Fruit fly (Drosophila melanogaster) whole organism, embryonic: ENCODE data around the gene nod.

Experiments used
- Abd-B ChIP-seq: fragments of 200-800 bp; sonication (Bioruptor generic); optimal IDR thresholded peaks from 2 replicates; lab custom pipeline; 2018; ENCODE audit warnings: missing biosample characterization, mild to moderate bottlenecking, missing genetic modification characterization, moderate library complexity
- Antp ChIP-seq: fragments of 200-800 bp; sonication (Bioruptor generic); optimal IDR thresholded peaks from 3 replicates; lab custom pipeline; 2016; ENCODE audit warnings: missing biosample characterization, missing genetic modification characterization
- CG11247 ChIP-seq: fragments of 200-800 bp; sonication (Bioruptor generic); IDR thresholded peaks from 2 replicates; pipeline ENCODE4 v1.3.6; 2022; ENCODE audit warnings: missing biosample characterization, missing genetic modification characterization
- CG15696 ChIP-seq: fragments of 200-800 bp; sonication (Bioruptor generic); optimal IDR thresholded peaks from 2 replicates; lab custom pipeline; 2019; ENCODE audit warnings: missing biosample characterization, mild to moderate bottlenecking, missing genetic modification characterization, moderate library complexity
- CG17186 ChIP-seq: fragments of 200-800 bp; sonication (Bioruptor generic); optimal IDR thresholded peaks from 3 replicates; lab custom pipeline; 2017; ENCODE audit warnings: missing biosample characterization, missing genetic modification reagents, missing genetic modification characterization
- CG17328 ChIP-seq: fragments of 200-800 bp; sonication (Bioruptor generic); IDR thresholded peaks from 2 replicates; pipeline ENCODE4 v1.3.6; 2022; ENCODE audit warnings: missing biosample characterization, missing genetic modification characterization
- CG1792 ChIP-seq: fragments of 200-800 bp; sonication (Bioruptor generic); optimal IDR thresholded peaks from 2 replicates; lab custom pipeline; 2016; ENCODE audit warnings: missing biosample characterization, missing genetic modification characterization
- CG18764 ChIP-seq: fragments of 200-800 bp; sonication (Bioruptor generic); optimal IDR thresholded peaks from 3 replicates; lab custom pipeline; 2016; ENCODE audit warnings: missing biosample characterization, missing genetic modification characterization
- CG2889 ChIP-seq: fragments of 200-800 bp; sonication (Bioruptor generic); IDR thresholded peaks from 3 replicates; pipeline ENCODE4 v1.3.6; 2022; ENCODE audit warnings: missing biosample characterization, missing genetic modification characterization
- CG3065 ChIP-seq: fragments of 200-800 bp; sonication (Bioruptor generic); optimal IDR thresholded peaks from 2 replicates; lab custom pipeline; 2016; ENCODE audit warnings: missing biosample characterization, missing genetic modification characterization
- CG31388 ChIP-seq: fragments of 200-800 bp; sonication (Bioruptor generic); optimal IDR thresholded peaks from 2 replicates; lab custom pipeline; 2016; ENCODE audit warnings: missing biosample characterization, missing genetic modification characterization
- CG34376 ChIP-seq: fragments of 200-800 bp; sonication (Bioruptor generic); optimal IDR thresholded peaks from 2 replicates; lab custom pipeline; 2018; ENCODE audit warnings: missing biosample characterization, mild to moderate bottlenecking, missing genetic modification characterization
- CG4617 ChIP-seq: fragments of 200-800 bp; sonication (Bioruptor generic); optimal IDR thresholded peaks from 3 replicates; lab custom pipeline; 2016; ENCODE audit warnings: missing biosample characterization, missing genetic modification characterization, borderline replicate concordance
- CG6254 ChIP-seq: fragments of 200-800 bp; sonication (Bioruptor generic); optimal IDR thresholded peaks from 3 replicates; lab custom pipeline; 2017; ENCODE audit warnings: mild to moderate bottlenecking, missing biosample characterization, missing genetic modification reagents, missing genetic modification characterization
- CG6272 ChIP-seq: fragments of 200-800 bp; sonication (Bioruptor generic); IDR thresholded peaks from 2 replicates; pipeline ENCODE4 v1.3.6; 2022; ENCODE audit warnings: missing biosample characterization, missing genetic modification characterization
- CG7372 ChIP-seq: fragments of 200-800 bp; sonication (Bioruptor generic); IDR thresholded peaks from 2 replicates; pipeline ENCODE4 v1.3.6; 2022; ENCODE audit warnings: missing biosample characterization, missing genetic modification characterization
- CG8281 ChIP-seq: fragments of 200-800 bp; sonication (Bioruptor generic); optimal IDR thresholded peaks from 2 replicates; lab custom pipeline; 2018; ENCODE audit warnings: missing biosample characterization, mild to moderate bottlenecking, missing genetic modification characterization, moderate library complexity
- CG8290 ChIP-seq, 3 experiments: fragments of 200-800 bp; sonication (Bioruptor generic); optimal IDR thresholded peaks; 2 replicates each; lab custom pipeline; 2016 to 2019; ENCODE audit warnings: missing biosample characterization in 3 of 3, missing genetic modification characterization in 3 of 3, mild to moderate bottlenecking in 2 of 3, moderate library complexity in 1 of 3
- CG8765 ChIP-seq: fragments of 200-800 bp; sonication (Bioruptor generic); IDR thresholded peaks from 2 replicates; pipeline ENCODE4 v1.3.6; 2022; ENCODE audit warnings: missing biosample characterization, missing genetic modification characterization
- Doc3 ChIP-seq: fragments of 200-800 bp; sonication (Bioruptor generic); IDR thresholded peaks from 3 replicates; pipeline ENCODE4 v1.3.6; 2022; ENCODE audit warnings: missing biosample characterization, missing genetic modification characterization; ENCODE audit not compliant: partially characterized antibody
- Eip74EF ChIP-seq, 2 experiments: fragments of 200-800 bp in 1 of 2; fragments of >200 bp in 1 of 2; sonication (Bioruptor generic) in 1 of 2; optimal IDR thresholded peaks; 2 replicates each; lab custom pipeline; 2017 to 2019; ENCODE audit warnings: missing biosample characterization in 2 of 2, missing genetic modification characterization in 2 of 2, mild to moderate bottlenecking in 1 of 2, moderate library complexity in 1 of 2
- Fer2 ChIP-seq: fragments of 200-800 bp; sonication (Bioruptor generic); optimal IDR thresholded peaks from 2 replicates; lab custom pipeline; 2018; ENCODE audit warnings: missing biosample characterization, mild to moderate bottlenecking, missing genetic modification characterization, moderate library complexity
- H2.0 ChIP-seq: fragments of 200-800 bp; sonication (Bioruptor generic); IDR thresholded peaks from 2 replicates; pipeline ENCODE4 v1.3.6; 2022; ENCODE audit warnings: missing biosample characterization, missing genetic modification characterization
- HLH3B ChIP-seq: fragments of 200-800 bp; sonication (Bioruptor generic); IDR thresholded peaks from 2 replicates; pipeline ENCODE4 v1.3.6; 2022; ENCODE audit warnings: missing biosample characterization, missing genetic modification characterization
- Lhr ChIP-seq: fragments of 200-800 bp; sonication (Bioruptor generic); optimal IDR thresholded peaks from 3 replicates; lab custom pipeline; 2017; ENCODE audit warnings: mild to moderate bottlenecking, missing biosample characterization, missing genetic modification reagents, missing genetic modification characterization
- Ptx1 ChIP-seq: fragments of 200-800 bp; sonication (Bioruptor generic); IDR thresholded peaks from 2 replicates; pipeline ENCODE4 v1.3.6; 2022; ENCODE audit warnings: missing biosample characterization, missing genetic modification characterization
- Ravus ChIP-seq: fragments of 200-800 bp; sonication (Bioruptor generic); IDR thresholded peaks from 2 replicates; pipeline ENCODE4 v1.3.6; 2022; ENCODE audit warnings: missing biosample characterization, missing genetic modification characterization
- Sry-δ ChIP-seq: fragments of 200-800 bp; sonication (Bioruptor generic); optimal IDR thresholded peaks from 2 replicates; lab custom pipeline; 2016; ENCODE audit warnings: missing biosample characterization, missing genetic modification characterization
- YL-1 ChIP-seq: fragments of 200-800 bp; sonication (Bioruptor generic); optimal IDR thresholded peaks from 3 replicates; lab custom pipeline; 2017; ENCODE audit warnings: missing biosample characterization, mild to moderate bottlenecking, missing genetic modification characterization
- al ChIP-seq: fragments of 200-800 bp; sonication (Bioruptor generic); IDR thresholded peaks from 2 replicates; pipeline ENCODE4 v1.3.6; 2022; ENCODE audit warnings: missing biosample characterization, missing genetic modification characterization
- ara ChIP-seq: fragments of 200-800 bp; sonication (Bioruptor generic); IDR thresholded peaks from 2 replicates; pipeline ENCODE4 v1.3.6; 2022; ENCODE audit warnings: missing biosample characterization, missing genetic modification characterization
- ato ChIP-seq: fragments of 200-800 bp; sonication (Bioruptor generic); IDR thresholded peaks from 2 replicates; pipeline ENCODE4 v1.3.6; 2022; ENCODE audit warnings: missing biosample characterization, missing genetic modification characterization; ENCODE audit not compliant: partially characterized antibody
- az2 ChIP-seq: fragments of 200-800 bp; sonication (Bioruptor generic); optimal IDR thresholded peaks from 3 replicates; lab custom pipeline; 2016; ENCODE audit warnings: missing biosample characterization, missing genetic modification characterization
- chif ChIP-seq, 2 experiments: fragments of 200-800 bp; sonication (Bioruptor generic); optimal IDR thresholded peaks; 3 replicates each; lab custom pipeline; 2016; ENCODE audit warnings: missing biosample characterization in 2 of 2, missing genetic modification characterization in 2 of 2
- chm ChIP-seq: fragments of 200-800 bp; sonication (Bioruptor generic); IDR thresholded peaks from 2 replicates; pipeline ENCODE4 v1.3.6; 2022; ENCODE audit warnings: missing biosample characterization, missing genetic modification characterization
- dmrt11E ChIP-seq: fragments of 200-800 bp; sonication (Bioruptor generic); optimal IDR thresholded peaks from 3 replicates; lab custom pipeline; 2018; ENCODE audit warnings: missing biosample characterization, mild to moderate bottlenecking, missing genetic modification characterization, moderate library complexity
- fd3F ChIP-seq: fragments of 200-800 bp; sonication (Bioruptor generic); optimal IDR thresholded peaks from 2 replicates; lab custom pipeline; 2018; ENCODE audit warnings: missing biosample characterization, mild to moderate bottlenecking, missing genetic modification characterization, moderate library complexity
- fu2 ChIP-seq: fragments of 200-800 bp; sonication (Bioruptor generic); optimal IDR thresholded peaks from 2 replicates; lab custom pipeline; 2016; ENCODE audit warnings: missing biosample characterization, missing genetic modification characterization
- gce ChIP-seq: fragments of 200-800 bp; sonication (Bioruptor generic); IDR thresholded peaks from 3 replicates; pipeline ENCODE4 v1.3.6; 2022; ENCODE audit warnings: missing biosample characterization, missing genetic modification characterization
- ham ChIP-seq: fragments of 200-800 bp; sonication (Bioruptor generic); IDR thresholded peaks from 2 replicates; pipeline ENCODE4 v1.3.6; 2022; ENCODE audit warnings: missing biosample characterization, missing genetic modification characterization
- ken ChIP-seq: fragments of 200-800 bp; sonication (Bioruptor generic); IDR thresholded peaks from 3 replicates; pipeline ENCODE4 v1.3.6; 2022; ENCODE audit warnings: missing biosample characterization, missing genetic modification characterization
- pho ChIP-seq: fragments of 200-800 bp; sonication (Bioruptor generic); optimal IDR thresholded peaks from 2 replicates; lab custom pipeline; 2016; ENCODE audit warnings: missing biosample characterization, missing genetic modification characterization
- pum ChIP-seq: fragments of 200-800 bp; sonication (Bioruptor generic); optimal IDR thresholded peaks from 2 replicates; lab custom pipeline; 2016; ENCODE audit warnings: missing biosample characterization, missing genetic modification characterization
- pzg ChIP-seq: fragments of 200-800 bp; sonication (Bioruptor generic); optimal IDR thresholded peaks from 3 replicates; lab custom pipeline; 2018; ENCODE audit warnings: missing biosample characterization, mild to moderate bottlenecking, missing genetic modification characterization, moderate library complexity
- run ChIP-seq: fragments of 200-800 bp; sonication (Bioruptor generic); optimal IDR thresholded peaks from 3 replicates; lab custom pipeline; 2018; ENCODE audit warnings: missing biosample characterization, mild to moderate bottlenecking, missing genetic modification characterization
- tio ChIP-seq: fragments of 200-800 bp; sonication (Bioruptor generic); optimal IDR thresholded peaks from 2 replicates; lab custom pipeline; 2017; ENCODE audit warnings: missing biosample characterization, missing genetic modification characterization, inconsistent platforms
- z ChIP-seq: fragments of 200-800 bp; sonication (Bioruptor generic); IDR thresholded peaks from 3 replicates; pipeline ENCODE4 v1.3.6; 2022; ENCODE audit warnings: missing biosample characterization, missing genetic modification characterization
- zen2 ChIP-seq: fragments of 200-800 bp; sonication (Bioruptor generic); IDR thresholded peaks from 3 replicates; pipeline ENCODE4 v1.3.6; 2022; ENCODE audit warnings: missing biosample characterization, missing genetic modification characterization; ENCODE audit not compliant: partially characterized antibody

Gene nod

dm6 chrX:11580200-11580840 is at the start of gene nod (continued):
- TF ChIP-seq fd3F (GFP tag; lab: Kevin White, UChicago), result peak; percentile 23
- no peak for TF ChIP-seq gce (GFP tag; lab: Robert Waterston, UW)
- no peak; the same call in 1 of the 2 replicates for TF ChIP-seq ato (GFP tag; lab: Robert Waterston, UW)
- peak; percentile 57; the same call in 2 of the 3 replicates for TF ChIP-seq CG2889 (GFP tag; lab: Robert Waterston, UW)
- peak; percentile 57 for TF ChIP-seq CG17328
- TF ChIP-seq HLH3B (GFP tag; lab: Robert Waterston, UW), result peak; percentile 49; the same call in 1 of the 2 replicates
- peak; percentile 58; the same call in 2 of the 3 replicates for TF ChIP-seq Doc3 (GFP tag; lab: Robert Waterston, UW)
- no peak for TF ChIP-seq tio
- TF ChIP-seq az2, result peak; percentile 61
- peak; percentile 1 for TF ChIP-seq YL-1 (GFP tag; lab: Kevin White, UChicago)
- no peak; the same call in 2 of the 3 replicates for TF ChIP-seq zen2 (GFP tag; lab: Robert Waterston, UW)
- TF ChIP-seq CG3065, result peak; percentile 42
- peak; percentile 27 for TF ChIP-seq CG4617
- TF ChIP-seq CG11247 (GFP tag; lab: Robert Waterston, UW), result 0 out of 2 replicates have a peak, but pooled peaks have one; percentile 26
- TF ChIP-seq Sry-δ (GFP tag; lab: Kevin White, UChicago), result peak; percentile 97
- peak; percentile 97 for TF ChIP-seq pzg (GFP tag; lab: Kevin White, UChicago)
- no peak for TF ChIP-seq CG8765 (GFP tag; lab: Robert Waterston, UW)
- TF ChIP-seq dmrt11E, result peak; percentile 34
- TF ChIP-seq ara (GFP tag; lab: Robert Waterston, UW), result peak; percentile 50; the same call in 1 of the 2 replicates
- TF ChIP-seq Eip74EF (GFP tag; optimal IDR thresholded peaks at IDR 0.05; lab: Kevin White, UChicago), result peak in 1 of 2 experiments; percentile 47
- TF ChIP-seq CG31388 (GFP tag; lab: Kevin White, UChicago), result peak; percentile 15
- TF ChIP-seq Lhr (GFP tag; lab: Kevin White, UChicago), result peak; percentile 92
- peak; percentile 62 for TF ChIP-seq pho
- TF ChIP-seq chif (GFP tag; optimal IDR thresholded peaks at IDR 0.05; lab: Kevin White, UChicago), result peak; percentile 21 to 52
- peak; percentile 45; the same call in 1 of the 3 replicates for TF ChIP-seq z (GFP tag; lab: Robert Waterston, UW)
- TF ChIP-seq Antp (GFP tag; lab: Kevin White, UChicago), result peak; percentile 75
- peak; percentile 41 for TF ChIP-seq CG15696 (tag; lab: Kevin White, UChicago)
- TF ChIP-seq CG8281 (tag; lab: Kevin White, UChicago), result no peak
- no peak for TF ChIP-seq run (tag; lab: Kevin White, UChicago)
- no peak for TF ChIP-seq Fer2
- TF ChIP-seq CG1792 (GFP tag; lab: Kevin White, UChicago), result peak; percentile 7
- TF ChIP-seq pum (GFP tag; lab: Kevin White, UChicago), result peak; percentile 51
- peak; percentile 49 for TF ChIP-seq CG34376 (GFP tag; lab: Kevin White, UChicago)
- TF ChIP-seq Ptx1, result peak; percentile 58
- peak; percentile 51 for TF ChIP-seq CG17186 (GFP tag; lab: Kevin White, UChicago)
- peak; percentile 44; the same call in 1 of the 2 replicates for TF ChIP-seq H2.0 (GFP tag; lab: Robert Waterston, UW)
- TF ChIP-seq Ravus, result no peak
- no peak for TF ChIP-seq ken (GFP tag; lab: Robert Waterston, UW)
- TF ChIP-seq CG6272 (GFP tag; lab: Robert Waterston, UW), result peak; percentile 48; the same call in 1 of the 2 replicates
- peak; percentile 66 for TF ChIP-seq fu2 (GFP tag; lab: Kevin White, UChicago)
- peak; percentile 47; the same call in 1 of the 2 replicates for TF ChIP-seq al (GFP tag; lab: Robert Waterston, UW)
- peak; percentile 10 for TF ChIP-seq Abd-B (GFP tag; lab: Kevin White, UChicago)
- no peak for TF ChIP-seq CG6254 (GFP tag; lab: Kevin White, UChicago)
- no peak for TF ChIP-seq ham (GFP tag; lab: Robert Waterston, UW)
- peak; percentile 15 for TF ChIP-seq CG18764 (GFP tag; lab: Kevin White, UChicago)
- TF ChIP-seq CG8290 (GFP tag; optimal IDR thresholded peaks at IDR 0.05; lab: Kevin White, UChicago), result peak; percentile 61
- TF ChIP-seq CG8290 (tag; optimal IDR thresholded peaks at IDR 0.05; lab: Kevin White, UChicago), result peak; percentile 69 to 87
- no peak for TF ChIP-seq chm (GFP tag; lab: Robert Waterston, UW)
- 0 out of 2 replicates have a peak, but pooled peaks have one; percentile 21 for TF ChIP-seq CG7372 (GFP tag; lab: Robert Waterston, UW)
